Fruit fly (Drosophila melanogaster) whole organism, embryonic: Measurements from ENCODE around the gene Esyt2.

ENCODE experiments used
- Atf3 ChIP-seq: fragments of 200-800 bp; sonication (Bioruptor generic); optimal IDR thresholded peaks from 3 replicates; lab custom pipeline; 2016; ENCODE audit warnings: missing biosample characterization, missing genetic modification characterization
- CG10565 ChIP-seq: fragments of 200-800 bp; sonication (Bioruptor generic); optimal IDR thresholded peaks from 3 replicates; lab custom pipeline; 2016; ENCODE audit warnings: missing biosample characterization, mild to moderate bottlenecking, missing genetic modification characterization
- CG11723 ChIP-seq: fragments of 200-800 bp; sonication (Bioruptor generic); optimal IDR thresholded peaks from 2 replicates; lab custom pipeline; 2017; ENCODE audit warnings: missing biosample characterization, mild to moderate bottlenecking, missing genetic modification characterization
- CG13296 ChIP-seq: fragments of 200-800 bp; sonication (Bioruptor generic); optimal IDR thresholded peaks from 3 replicates; lab custom pipeline; 2018; ENCODE audit warnings: missing biosample characterization, mild to moderate bottlenecking, missing genetic modification characterization
- CG15514 ChIP-seq: fragments of 200-800 bp; sonication (Bioruptor generic); optimal IDR thresholded peaks from 3 replicates; lab custom pipeline; 2017; ENCODE audit warnings: missing biosample characterization, missing genetic modification characterization, mild to moderate bottlenecking, moderate library complexity, missing genetic modification reagents
- CG16813 ChIP-seq: fragments of 200-800 bp; sonication (Bioruptor generic); IDR thresholded peaks from 3 replicates; pipeline ENCODE4 v1.3.6; 2022; ENCODE audit warnings: missing biosample characterization, missing genetic modification characterization; ENCODE audit not compliant: partially characterized antibody
- CG17359 ChIP-seq: fragments of 200-800 bp; sonication (Bioruptor generic); optimal IDR thresholded peaks from 3 replicates; lab custom pipeline; 2018; ENCODE audit warnings: missing biosample characterization, mild to moderate bottlenecking, missing genetic modification characterization, moderate library complexity
- CG17361 ChIP-seq: fragments of 200-800 bp; sonication (Bioruptor generic); IDR thresholded peaks from 3 replicates; pipeline ENCODE4 v1.3.6; 2022; ENCODE audit warnings: missing biosample characterization, missing genetic modification characterization
- CG17385 ChIP-seq: fragments of 200-800 bp; sonication (Bioruptor generic); optimal IDR thresholded peaks from 3 replicates; lab custom pipeline; 2018; ENCODE audit warnings: missing biosample characterization, mild to moderate bottlenecking, missing genetic modification characterization
- CG1792 ChIP-seq: fragments of 200-800 bp; sonication (Bioruptor generic); optimal IDR thresholded peaks from 2 replicates; lab custom pipeline; 2016; ENCODE audit warnings: missing biosample characterization, missing genetic modification characterization
- CG3163 ChIP-seq: fragments of 200-800 bp; sonication (Bioruptor generic); optimal IDR thresholded peaks from 3 replicates; lab custom pipeline; 2016; ENCODE audit warnings: missing biosample characterization, missing genetic modification characterization
- CG4282 ChIP-seq: fragments of 200-800 bp; sonication (Bioruptor generic); optimal IDR thresholded peaks from 2 replicates; lab custom pipeline; 2016; ENCODE audit warnings: missing biosample characterization, missing genetic modification characterization
- CG4360 ChIP-seq: fragments of 200-800 bp; sonication (Bioruptor generic); IDR thresholded peaks from 2 replicates; pipeline ENCODE4 v1.3.6; 2022; ENCODE audit warnings: missing biosample characterization, missing genetic modification characterization
- CG6765 ChIP-seq: fragments of 200-800 bp; sonication (Bioruptor generic); optimal IDR thresholded peaks from 3 replicates; lab custom pipeline; 2017; ENCODE audit warnings: missing biosample characterization, mild to moderate bottlenecking, missing genetic modification characterization
- CG7745 ChIP-seq: fragments of 200-800 bp; sonication (Bioruptor generic); optimal IDR thresholded peaks from 2 replicates; lab custom pipeline; 2018; ENCODE audit warnings: missing biosample characterization, mild to moderate bottlenecking, missing genetic modification characterization, moderate library complexity
- CG7928 ChIP-seq: fragments of 200-800 bp; sonication (Bioruptor generic); optimal IDR thresholded peaks from 2 replicates; lab custom pipeline; 2017; ENCODE audit warnings: missing biosample characterization, mild to moderate bottlenecking, missing genetic modification characterization
- CG8944 ChIP-seq: fragments of 200-800 bp; sonication (Bioruptor generic); optimal IDR thresholded peaks from 3 replicates; lab custom pipeline; 2016; ENCODE audit warnings: missing biosample characterization, missing genetic modification characterization
- CG9876 ChIP-seq: fragments of 200-800 bp; sonication (Bioruptor generic); optimal IDR thresholded peaks from 2 replicates; lab custom pipeline; 2016; ENCODE audit warnings: missing biosample characterization, missing genetic modification characterization
- CHES-1-like ChIP-seq: fragments of 200-800 bp; sonication (Bioruptor generic); optimal IDR thresholded peaks from 2 replicates; lab custom pipeline; 2016; ENCODE audit warnings: missing biosample characterization, missing genetic modification characterization
- E2f2 ChIP-seq: fragments of 200-800 bp; sonication (Bioruptor generic); IDR thresholded peaks from 2 replicates; pipeline ENCODE4 v1.3.6; 2022; ENCODE audit warnings: missing biosample characterization, missing genetic modification characterization
- Elba2 ChIP-seq: fragments of 200-800 bp; sonication (Bioruptor generic); optimal IDR thresholded peaks from 3 replicates; lab custom pipeline; 2016; ENCODE audit warnings: missing biosample characterization, missing genetic modification characterization
- Ets65A ChIP-seq: fragments of 200-800 bp; sonication (Bioruptor generic); peaks from one replicate; lab custom pipeline; 2016; ENCODE audit warnings: missing biosample characterization, missing genetic modification characterization
- H2.0 ChIP-seq: fragments of 200-800 bp; sonication (Bioruptor generic); IDR thresholded peaks from 2 replicates; pipeline ENCODE4 v1.3.6; 2022; ENCODE audit warnings: missing biosample characterization, missing genetic modification characterization
- HHEX ChIP-seq: fragments of 200-800 bp; sonication (Bioruptor generic); optimal IDR thresholded peaks from 3 replicates; lab custom pipeline; 2017; ENCODE audit warnings: missing biosample characterization, mild to moderate bottlenecking, missing genetic modification characterization, missing genetic modification reagents
- HLH4C ChIP-seq: fragments of 200-800 bp; sonication (Bioruptor generic); IDR thresholded peaks from 3 replicates; pipeline ENCODE4 v1.3.6; 2022; ENCODE audit warnings: missing biosample characterization, missing genetic modification characterization; ENCODE audit not compliant: partially characterized antibody
- Jarid2 ChIP-seq: fragments of 200-800 bp; sonication (Bioruptor generic); optimal IDR thresholded peaks from 3 replicates; lab custom pipeline; 2017; ENCODE audit warnings: mild to moderate bottlenecking, missing biosample characterization, missing genetic modification reagents, missing genetic modification characterization
- Neu2 ChIP-seq: fragments of 200-800 bp; sonication (Bioruptor generic); optimal IDR thresholded peaks from 3 replicates; lab custom pipeline; 2016; ENCODE audit warnings: missing biosample characterization, missing genetic modification characterization, borderline replicate concordance
- Nf-YB ChIP-seq: fragments of 200-800 bp; sonication (Bioruptor generic); optimal IDR thresholded peaks from 3 replicates; lab custom pipeline; 2019; ENCODE audit warnings: missing biosample characterization, mild to moderate bottlenecking, missing genetic modification characterization, moderate library complexity
- Pdp1 ChIP-seq, 2 experiments: fragments of 200-800 bp; sonication (Bioruptor generic); optimal IDR thresholded peaks; 3 replicates each; lab custom pipeline; 2016; ENCODE audit warnings: missing biosample characterization in 2 of 2, missing genetic modification characterization in 2 of 2, mild to moderate bottlenecking in 1 of 2, moderate library complexity in 1 of 2
- Poxn ChIP-seq: fragments of 200-800 bp; sonication (Bioruptor generic); IDR thresholded peaks from 2 replicates; pipeline ENCODE4 v1.3.6; 2022; ENCODE audit warnings: missing biosample characterization, missing genetic modification characterization
- Ptx1 ChIP-seq: fragments of 200-800 bp; sonication (Bioruptor generic); IDR thresholded peaks from 2 replicates; pipeline ENCODE4 v1.3.6; 2022; ENCODE audit warnings: missing biosample characterization, missing genetic modification characterization
- Sin3A ChIP-seq: fragments of >200 bp; optimal IDR thresholded peaks from 2 replicates; lab custom pipeline; 2018
- Ssrp ChIP-seq: fragments of 200-800 bp; sonication (Bioruptor generic); optimal IDR thresholded peaks from 2 replicates; lab custom pipeline; 2018; ENCODE audit warnings: missing biosample characterization, mild to moderate bottlenecking, missing genetic modification characterization, moderate library complexity
- Xrp1 ChIP-seq: fragments of 200-800 bp; sonication (Bioruptor generic); IDR thresholded peaks from 2 replicates; pipeline ENCODE4 v1.3.6; 2022; ENCODE audit warnings: missing biosample characterization, missing genetic modification characterization
- chn ChIP-seq: fragments of 200-800 bp; sonication (Bioruptor generic); optimal IDR thresholded peaks from 2 replicates; lab custom pipeline; 2016; ENCODE audit warnings: missing biosample characterization, missing genetic modification characterization
- crc ChIP-seq: fragments of 200-800 bp; sonication (Bioruptor generic); optimal IDR thresholded peaks from 2 replicates; lab custom pipeline; 2016; ENCODE audit warnings: missing biosample characterization, missing genetic modification characterization
- danr ChIP-seq: fragments of 200-800 bp; sonication (Bioruptor generic); IDR thresholded peaks from 2 replicates; pipeline ENCODE4 v1.3.6; 2022; ENCODE audit warnings: missing biosample characterization, missing genetic modification characterization
- dmrt99B ChIP-seq: fragments of 200-800 bp; sonication (Bioruptor generic); optimal IDR thresholded peaks from 2 replicates; lab custom pipeline; 2018; ENCODE audit warnings: missing biosample characterization, mild to moderate bottlenecking, missing genetic modification characterization, moderate library complexity
- dysf ChIP-seq: fragments of 200-800 bp; sonication (Bioruptor generic); IDR thresholded peaks from 3 replicates; pipeline ENCODE4 v1.3.6; 2022; ENCODE audit warnings: missing biosample characterization, missing genetic modification characterization
- en ChIP-seq: fragments of 200-800 bp; sonication (Bioruptor generic); optimal IDR thresholded peaks from 2 replicates; lab custom pipeline; 2016; ENCODE audit warnings: missing biosample characterization, missing genetic modification characterization
- kay ChIP-seq: fragments of 200-800 bp; sonication (Bioruptor generic); optimal IDR thresholded peaks from 2 replicates; lab custom pipeline; 2016; ENCODE audit warnings: missing biosample characterization, missing genetic modification characterization
- knrl ChIP-seq: fragments of 200-800 bp; sonication (Bioruptor generic); IDR thresholded peaks from 3 replicates; pipeline ENCODE4 v1.3.6; 2022; ENCODE audit warnings: missing biosample characterization, missing genetic modification characterization; ENCODE audit not compliant: partially characterized antibody
- pfk ChIP-seq: fragments of 200-800 bp; sonication (Bioruptor generic); optimal IDR thresholded peaks from 2 replicates; lab custom pipeline; 2018; ENCODE audit warnings: missing biosample characterization, mild to moderate bottlenecking, missing genetic modification characterization, moderate library complexity
- pzg ChIP-seq: fragments of 200-800 bp; sonication (Bioruptor generic); optimal IDR thresholded peaks from 3 replicates; lab custom pipeline; 2018; ENCODE audit warnings: missing biosample characterization, mild to moderate bottlenecking, missing genetic modification characterization, moderate library complexity
- schlank ChIP-seq: fragments of 200-800 bp; sonication (Bioruptor generic); optimal IDR thresholded peaks from 2 replicates; lab custom pipeline; 2018; ENCODE audit warnings: missing biosample characterization, mild to moderate bottlenecking, missing genetic modification characterization
- sd ChIP-seq: fragments of 200-800 bp; sonication (Bioruptor generic); optimal IDR thresholded peaks from 3 replicates; lab custom pipeline; 2018; ENCODE audit warnings: missing biosample characterization, mild to moderate bottlenecking, missing genetic modification characterization, moderate library complexity
- stc ChIP-seq: fragments of 200-800 bp; sonication (Bioruptor generic); IDR thresholded peaks from 2 replicates; pipeline ENCODE4 v1.3.6; 2022; ENCODE audit warnings: missing biosample characterization, missing genetic modification characterization
- tin ChIP-seq: fragments of 200-800 bp; sonication (Bioruptor generic); optimal IDR thresholded peaks from 3 replicates; lab custom pipeline; 2016; ENCODE audit warnings: missing biosample characterization, missing genetic modification characterization
- tio ChIP-seq: fragments of 200-800 bp; sonication (Bioruptor generic); optimal IDR thresholded peaks from 2 replicates; lab custom pipeline; 2017; ENCODE audit warnings: missing biosample characterization, missing genetic modification characterization, inconsistent platforms
- yki ChIP-seq: fragments of >200 bp; optimal IDR thresholded peaks from 3 replicates; lab custom pipeline; 2018
- zen2 ChIP-seq: fragments of 200-800 bp; sonication (Bioruptor generic); IDR thresholded peaks from 3 replicates; pipeline ENCODE4 v1.3.6; 2022; ENCODE audit warnings: missing biosample characterization, missing genetic modification characterization; ENCODE audit not compliant: partially characterized antibody
- zfh1 ChIP-seq: fragments of 200-800 bp; sonication (Bioruptor generic); IDR thresholded peaks from 3 replicates; pipeline ENCODE4 v1.3.6; 2022; ENCODE audit warnings: missing biosample characterization, missing genetic modification characterization

The Esyt2 gene

dm6 chr3R:24567427-24567771 is 22.9 kb downstream of the Esyt2 start (continued):
- TF ChIP-seq Neu2 (GFP tag; lab: Kevin White, UChicago): no peak
- TF ChIP-seq CG16813 (GFP tag; lab: Robert Waterston, UW): no peak
- peak; percentile 59 for TF ChIP-seq Jarid2 (GFP tag; lab: Kevin White, UChicago)
- TF ChIP-seq CG7745 (tag; lab: Kevin White, UChicago): no peak
- TF ChIP-seq CG17385 (GFP tag; lab: Kevin White, UChicago): peak; percentile 82
- TF ChIP-seq CHES-1-like (GFP tag; lab: Kevin White, UChicago): peak; percentile 86
- peak; percentile 81 for TF ChIP-seq CG17361 (GFP tag; lab: Robert Waterston, UW)
- peak; percentile 82 for TF ChIP-seq CG17359
- TF ChIP-seq yki: no peak
- peak; percentile 30 for TF ChIP-seq CG10565 (GFP tag; lab: Kevin White, UChicago)
- TF ChIP-seq CG3163 (GFP tag; lab: Kevin White, UChicago): peak; percentile 74
- TF ChIP-seq zfh1 (GFP tag; lab: Robert Waterston, UW): peak; percentile 92
- TF ChIP-seq tio (GFP tag; lab: Kevin White, UChicago): peak; percentile 82
- peak; percentile 65 for TF ChIP-seq CG7928 (GFP tag; lab: Kevin White, UChicago)
- peak; percentile 92 for TF ChIP-seq dysf (GFP tag; lab: Robert Waterston, UW)
- no peak for TF ChIP-seq pfk
- no peak for TF ChIP-seq knrl (GFP tag; lab: Robert Waterston, UW)
- TF ChIP-seq CG13296 (GFP tag; lab: Kevin White, UChicago): peak; percentile 78
- peak; percentile 81 for TF ChIP-seq CG1792 (GFP tag; lab: Kevin White, UChicago)
- peak; percentile 77 for TF ChIP-seq CG6765 (GFP tag; lab: Kevin White, UChicago)
- TF ChIP-seq kay (GFP tag; lab: Kevin White, UChicago): peak; percentile 67
- TF ChIP-seq Atf3 (GFP tag; lab: Kevin White, UChicago): peak; percentile 80
- TF ChIP-seq tin (GFP tag; lab: Kevin White, UChicago): peak; percentile 89
- TF ChIP-seq CG9876 (GFP tag; lab: Kevin White, UChicago): peak; percentile 51
- TF ChIP-seq CG4360 (GFP tag; lab: Robert Waterston, UW): peak; percentile 58; the same call in 1 of the 2 replicates
- peak; percentile 93 for TF ChIP-seq Ptx1 (GFP tag; lab: Robert Waterston, UW)
- peak; percentile 90 for TF ChIP-seq dmrt99B (tag; lab: Kevin White, UChicago)
- TF ChIP-seq Xrp1 (GFP tag; lab: Robert Waterston, UW): peak; percentile 88
- TF ChIP-seq crc (GFP tag; lab: Kevin White, UChicago): peak; percentile 92
- peak; percentile 87 for TF ChIP-seq chn (GFP tag; lab: Kevin White, UChicago)
- peak; percentile 82 for TF ChIP-seq H2.0 (GFP tag; lab: Robert Waterston, UW)
- peak; percentile 76 for TF ChIP-seq CG15514
- peak; percentile 46 for TF ChIP-seq Nf-YB (GFP tag; lab: Kevin White, UChicago)
- TF ChIP-seq HLH4C (GFP tag; lab: Robert Waterston, UW): no peak
- peak; percentile 69 for TF ChIP-seq E2f2
- no peak for TF ChIP-seq pzg
- TF ChIP-seq schlank: peak; percentile 81
- TF ChIP-seq Elba2 (GFP tag; lab: Kevin White, UChicago): no peak
- TF ChIP-seq HHEX (GFP tag; lab: Kevin White, UChicago): peak; percentile 90
- peak; percentile 83 for TF ChIP-seq CG8944
- TF ChIP-seq Sin3A (lab: Kevin White, UChicago): no peak
- TF ChIP-seq en (GFP tag; lab: Kevin White, UChicago): peak; percentile 81
- peak; percentile 98 for TF ChIP-seq Ets65A (GFP tag; lab: Kevin White, UChicago)
- no peak; the same call in none of the 2 replicates for TF ChIP-seq Poxn
- peak; percentile 72; the same call in 1 of the 2 replicates for TF ChIP-seq danr (GFP tag; lab: Robert Waterston, UW)
- TF ChIP-seq Ssrp: peak; percentile 83
- peak; percentile 88 for TF ChIP-seq sd (tag; lab: Kevin White, UChicago)
- peak; percentile 91 to 94 for TF ChIP-seq Pdp1 (GFP tag; optimal IDR thresholded peaks at IDR 0.05; lab: Kevin White, UChicago)
- peak; percentile 67 for TF ChIP-seq CG4282 (GFP tag; lab: Kevin White, UChicago)
- TF ChIP-seq zen2 (GFP tag; lab: Robert Waterston, UW): no peak
- TF ChIP-seq stc (GFP tag; lab: Robert Waterston, UW): peak; percentile 87
- TF ChIP-seq CG11723 (GFP tag; lab: Kevin White, UChicago): peak; percentile 80
